Fruit fly (Drosophila melanogaster): ENCODE data around the gene ncd.

ncd gene

DNA sequence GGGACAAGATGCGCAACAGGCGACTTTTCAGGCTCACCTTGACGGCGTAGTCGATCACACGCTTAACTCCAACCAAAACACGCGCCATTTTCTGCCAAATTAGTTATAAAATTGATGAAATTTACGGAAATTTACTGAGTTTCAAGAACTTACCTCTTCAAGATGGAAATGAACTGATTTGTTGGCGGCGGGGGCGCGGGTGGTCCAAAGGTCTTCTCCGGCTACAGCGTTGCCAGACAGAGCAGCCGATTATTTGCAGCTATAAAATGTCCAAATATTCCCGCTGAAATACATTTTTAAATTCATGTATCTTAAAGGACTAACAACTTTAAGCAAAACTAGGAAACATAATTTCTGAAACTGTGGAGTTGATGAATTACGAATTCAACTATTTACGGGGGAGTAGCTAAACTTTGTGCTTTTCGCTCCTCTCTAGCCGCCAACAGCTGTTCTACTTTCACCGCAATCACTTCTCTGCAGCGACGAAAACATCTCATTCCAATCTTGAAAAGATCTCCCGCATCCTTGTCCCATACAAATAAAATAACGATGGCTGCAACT lies 4.1 kb downstream of the ncd start, which contains the start of the genes Etfb and CG7789 (continued):
- no peak for TF ChIP-seq B-H2 (GFP tag; optimal IDR thresholded peaks at IDR 0.05)
- TF ChIP-seq pb (GFP tag; optimal IDR thresholded peaks at IDR 0.05) = peak; percentile 79
- no peak for TF ChIP-seq CG17385 (GFP tag; optimal IDR thresholded peaks at IDR 0.05)
- TF ChIP-seq CG9932 (GFP tag; IDR thresholded peaks at IDR 0.05) = peak; percentile 85
- no peak for TF ChIP-seq NC2α (GFP tag; optimal IDR thresholded peaks at IDR 0.05)
- TF ChIP-seq CG13894 (tag; optimal IDR thresholded peaks at IDR 0.05) = no peak
- TF ChIP-seq CG15479 (GFP tag; optimal IDR thresholded peaks at IDR 0.05) = no peak
- TF ChIP-seq unc-4 (GFP tag; IDR thresholded peaks at IDR 0.05; ENCODE audit: partially characterized antibody) = peak; percentile 88
- TF ChIP-seq inv (GFP tag; IDR thresholded peaks at IDR 0.05; ENCODE audit: partially characterized antibody) = peak; percentile 71
- TF ChIP-seq run (tag; optimal IDR thresholded peaks at IDR 0.05) = no peak
- TF ChIP-seq pfk (GFP tag; optimal IDR thresholded peaks at IDR 0.05) = no peak
- TF ChIP-seq CG12942 (GFP tag; optimal IDR thresholded peaks at IDR 0.05) = peak; percentile 59
- peak; percentile 88 for TF ChIP-seq lilli (GFP tag; optimal IDR thresholded peaks at IDR 0.05)
- no peak for TF ChIP-seq dimm (GFP tag; IDR thresholded peaks at IDR 0.05)
- peak; percentile 12 for TF ChIP-seq emc (GFP tag; optimal IDR thresholded peaks at IDR 0.05)
- peak; percentile 95 for TF ChIP-seq Ets65A (GFP tag)
- TF ChIP-seq chm (GFP tag; IDR thresholded peaks at IDR 0.05) = peak; percentile 69
- peak; percentile 92 for TF ChIP-seq Drgx (GFP tag; IDR thresholded peaks at IDR 0.05)
- TF ChIP-seq CG8944 (GFP tag; optimal IDR thresholded peaks at IDR 0.05) = peak; percentile 39
- TF ChIP-seq dmrt99B (tag; optimal IDR thresholded peaks at IDR 0.05) = no peak
- peak; percentile 51 for TF ChIP-seq CG12104 (GFP tag; optimal IDR thresholded peaks at IDR 0.05)
- TF ChIP-seq chinmo (GFP tag; IDR thresholded peaks at IDR 0.05; ENCODE audit: partially characterized antibody) = peak; percentile 17; the same call in 1 of the 4 replicates
- TF ChIP-seq CG7963 (GFP tag; IDR thresholded peaks at IDR 0.05; ENCODE audit: partially characterized antibody) = no peak
- TF ChIP-seq ara (GFP tag; IDR thresholded peaks at IDR 0.05) = peak; percentile 51; the same call in 1 of the 2 replicates
- TF ChIP-seq wor (GFP tag; IDR thresholded peaks at IDR 0.05) = peak; percentile 43; the same call in 1 of the 2 replicates
- peak; percentile 80 for TF ChIP-seq CG7786 (GFP tag; optimal IDR thresholded peaks at IDR 0.05)
- peak; percentile 58 for TF ChIP-seq CG4282 (GFP tag; optimal IDR thresholded peaks at IDR 0.05)
- peak; percentile 68 for TF ChIP-seq CG12299 (tag; optimal IDR thresholded peaks at IDR 0.05)
- TF ChIP-seq Elba2 (GFP tag; optimal IDR thresholded peaks at IDR 0.05) = no peak
- peak; percentile 63; the same call in 1 of the 2 replicates for TF ChIP-seq bbx (GFP tag; IDR thresholded peaks at IDR 0.05; ENCODE audit: partially characterized antibody)
- peak; percentile 64 for TF ChIP-seq Ssrp (tag; optimal IDR thresholded peaks at IDR 0.05)
- 0 out of 3 replicates have a peak, but pooled peaks have one; percentile 6 for TF ChIP-seq z (GFP tag; IDR thresholded peaks at IDR 0.05)
- peak; percentile 82 for TF ChIP-seq Antp (GFP tag; optimal IDR thresholded peaks at IDR 0.05)
- TF ChIP-seq Dip3 (GFP tag; optimal IDR thresholded peaks at IDR 0.05) = peak; percentile 69
- TF ChIP-seq Atf6 (GFP tag; IDR thresholded peaks at IDR 0.05) = peak; percentile 52; the same call in 1 of the 2 replicates
- TF ChIP-seq CG1233 (GFP tag; optimal IDR thresholded peaks at IDR 0.05) = peak; percentile 47
- TF ChIP-seq cad (GFP tag; optimal IDR thresholded peaks at IDR 0.05) = no peak
- no peak for TF ChIP-seq CG7987 (GFP tag; optimal IDR thresholded peaks at IDR 0.05)
- TF ChIP-seq HLHmδ (GFP tag; optimal IDR thresholded peaks at IDR 0.05) = no peak
- peak; percentile 52 for TF ChIP-seq twi (tag; optimal IDR thresholded peaks at IDR 0.05)
- peak; percentile 37 for TF ChIP-seq CG10267 (tag; optimal IDR thresholded peaks at IDR 0.05)
- TF ChIP-seq H15 (GFP tag; IDR thresholded peaks at IDR 0.05) = peak; percentile 61; the same call in 2 of the 3 replicates
- TF ChIP-seq CG10366 (GFP tag; IDR thresholded peaks at IDR 0.05) = peak; percentile 78
- TF ChIP-seq Rx (GFP tag; IDR thresholded peaks at IDR 0.05) = peak; percentile 48; the same call in 1 of the 2 replicates
- peak; percentile 63 for TF ChIP-seq CG3163 (GFP tag; optimal IDR thresholded peaks at IDR 0.05)
- TF ChIP-seq CG14050 (GFP tag; IDR thresholded peaks at IDR 0.05) = peak; percentile 17; the same call in 1 of the 3 replicates
- peak; percentile 80 for TF ChIP-seq CG34376 (GFP tag; optimal IDR thresholded peaks at IDR 0.05)
- TF ChIP-seq ken (GFP tag; IDR thresholded peaks at IDR 0.05) = peak; percentile 78
- no peak for TF ChIP-seq Hey (tag; optimal IDR thresholded peaks at IDR 0.05)
- no peak for TF ChIP-seq kay (GFP tag; optimal IDR thresholded peaks at IDR 0.05)

All from whole organism, embryonic.